Fruit fly (Drosophila melanogaster) whole organism, embryonic: ENCODE results near the gene lectin-21Cb.

Experiments
- Blimp-1 ChIP-seq: fragments of 200-800 bp; sonication (Bioruptor generic); optimal IDR thresholded peaks from 3 replicates; lab custom pipeline; 2018; ENCODE audit warnings: missing biosample characterization, missing genetic modification characterization, mild to moderate bottlenecking, moderate library complexity, missing genetic modification reagents
- CG16779 ChIP-seq: fragments of 200-800 bp; sonication (Bioruptor generic); IDR thresholded peaks from 2 replicates; pipeline ENCODE4 v1.3.6; 2022; ENCODE audit warnings: missing biosample characterization, missing genetic modification characterization
- CG9215 ChIP-seq: fragments of 200-800 bp; sonication (Bioruptor generic); IDR thresholded peaks from 2 replicates; pipeline ENCODE4 v1.3.6; 2022; ENCODE audit warnings: missing biosample characterization, missing genetic modification characterization
- GATAe ChIP-seq: fragments of 200-800 bp; sonication (Bioruptor generic); conservative IDR thresholded peaks from 2 replicates; pipeline ENCODE4 v1.3.6; 2022; ENCODE audit warnings: missing biosample characterization, missing genetic modification characterization
- MBD-R2 ChIP-seq: fragments of 200-800 bp; sonication (Bioruptor generic); IDR thresholded peaks from 2 replicates; pipeline ENCODE4 v1.3.6; 2022; ENCODE audit warnings: missing biosample characterization, missing genetic modification characterization
- org-1 ChIP-seq: fragments of 200-800 bp; sonication (Bioruptor generic); optimal IDR thresholded peaks from 2 replicates; lab custom pipeline; 2017; ENCODE audit warnings: missing biosample characterization, missing genetic modification characterization

DNA sequence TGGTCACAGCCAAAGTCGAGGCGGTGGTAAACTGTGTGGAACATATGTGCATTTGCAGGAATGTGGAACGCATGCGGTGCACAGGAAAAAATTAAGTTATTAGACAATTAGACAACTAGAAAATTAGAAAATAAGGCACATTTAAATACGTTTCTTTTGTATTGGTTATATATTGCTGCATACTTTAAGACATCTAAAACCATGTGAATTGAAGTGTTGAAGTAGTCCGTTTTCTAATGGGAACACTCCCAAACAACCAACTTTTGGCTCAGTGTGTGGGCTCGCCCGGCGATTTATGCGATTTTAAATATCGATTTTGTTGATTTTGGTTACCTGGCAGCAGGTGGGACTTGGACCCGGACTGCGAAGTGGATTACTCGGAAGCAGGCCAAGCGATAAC is 43.3 kb upstream of the lectin-21Cb start:
- TF ChIP-seq MBD-R2 (GFP tag; lab: Robert Waterston, UW): no peak
- no peak for TF ChIP-seq Blimp-1 (GFP tag; lab: Kevin White, UChicago)
- TF ChIP-seq GATAe (GFP tag; lab: Robert Waterston, UW): no peak
- TF ChIP-seq CG9215 (GFP tag; lab: Robert Waterston, UW): no peak
- no peak for TF ChIP-seq CG16779
- TF ChIP-seq org-1 (GFP tag; lab: Kevin White, UChicago): no peak
